Fruit fly (Drosophila melanogaster) whole organism, embryonic: ENCODE results near the gene CG10338.
A peak's percentile ranks its signal among the peaks of the same experiment; 100 is the strongest.

Experiments used
- Abd-B ChIP-seq: fragments of 200-800 bp; sonication (Bioruptor generic); optimal IDR thresholded peaks from 2 replicates; lab custom pipeline; 2018; ENCODE audit warnings: missing biosample characterization, mild to moderate bottlenecking, missing genetic modification characterization, moderate library complexity
- Blimp-1 ChIP-seq: fragments of 200-800 bp; sonication (Bioruptor generic); optimal IDR thresholded peaks from 3 replicates; lab custom pipeline; 2018; ENCODE audit warnings: missing biosample characterization, missing genetic modification characterization, mild to moderate bottlenecking, moderate library complexity, missing genetic modification reagents
- CG11695 ChIP-seq: fragments of 200-800 bp; sonication (Bioruptor generic); IDR thresholded peaks from 3 replicates; pipeline ENCODE4 v1.3.6; 2022; ENCODE audit warnings: missing biosample characterization, missing genetic modification characterization
- CG11696 ChIP-seq: fragments of 200-800 bp; sonication (Bioruptor generic); IDR thresholded peaks from 2 replicates; pipeline ENCODE4 v1.3.6; 2022; ENCODE audit warnings: missing biosample characterization, missing genetic modification characterization
- CG13424 ChIP-seq: fragments of 200-800 bp; sonication (Bioruptor generic); optimal IDR thresholded peaks from 2 replicates; lab custom pipeline; 2019; ENCODE audit warnings: missing biosample characterization, mild to moderate bottlenecking, missing genetic modification characterization, moderate library complexity
- CG13894 ChIP-seq: fragments of 200-800 bp; sonication (Bioruptor generic); optimal IDR thresholded peaks from 3 replicates; lab custom pipeline; 2018; ENCODE audit warnings: missing biosample characterization, mild to moderate bottlenecking, missing genetic modification characterization, moderate library complexity
- CG17361 ChIP-seq: fragments of 200-800 bp; sonication (Bioruptor generic); IDR thresholded peaks from 3 replicates; pipeline ENCODE4 v1.3.6; 2022; ENCODE audit warnings: missing biosample characterization, missing genetic modification characterization
- CG18599 ChIP-seq: fragments of 200-800 bp; sonication (Bioruptor generic); optimal IDR thresholded peaks from 3 replicates; lab custom pipeline; 2017; ENCODE audit warnings: missing biosample characterization, missing genetic modification characterization, mild to moderate bottlenecking, moderate library complexity, missing genetic modification reagents
- CG18619 ChIP-seq: fragments of 200-800 bp; sonication (Bioruptor generic); optimal IDR thresholded peaks from 3 replicates; lab custom pipeline; 2017; ENCODE audit warnings: missing biosample characterization, mild to moderate bottlenecking, missing genetic modification characterization
- CG2678 ChIP-seq: fragments of 200-800 bp; sonication (Bioruptor generic); optimal IDR thresholded peaks from 3 replicates; lab custom pipeline; 2019; ENCODE audit warnings: missing biosample characterization, mild to moderate bottlenecking, missing genetic modification characterization, moderate library complexity
- CG30403 ChIP-seq: fragments of 200-800 bp; sonication (Bioruptor generic); optimal IDR thresholded peaks from 3 replicates; lab custom pipeline; 2016; ENCODE audit warnings: missing biosample characterization, missing genetic modification characterization
- CG31441 ChIP-seq: fragments of 200-800 bp; sonication (Bioruptor generic); IDR thresholded peaks from 2 replicates; pipeline ENCODE4 v1.3.6; 2022; ENCODE audit warnings: missing biosample characterization, missing genetic modification characterization
- CG6272 ChIP-seq: fragments of 200-800 bp; sonication (Bioruptor generic); IDR thresholded peaks from 2 replicates; pipeline ENCODE4 v1.3.6; 2022; ENCODE audit warnings: missing biosample characterization, missing genetic modification characterization
- CG6683 ChIP-seq: fragments of 200-800 bp; sonication (Bioruptor generic); optimal IDR thresholded peaks from 2 replicates; lab custom pipeline; 2017; ENCODE audit warnings: missing biosample characterization, mild to moderate bottlenecking, missing genetic modification characterization, missing genetic modification reagents
- CG7357 ChIP-seq: fragments of 200-800 bp; sonication (Bioruptor generic); IDR thresholded peaks from 3 replicates; pipeline ENCODE4 v1.3.6; 2022; ENCODE audit warnings: missing biosample characterization, missing genetic modification characterization
- CG7556 ChIP-seq: fragments of 200-800 bp; sonication (Bioruptor generic); optimal IDR thresholded peaks from 2 replicates; lab custom pipeline; 2017; ENCODE audit warnings: missing biosample characterization, mild to moderate bottlenecking, missing genetic modification characterization
- CG7839 ChIP-seq: fragments of 200-800 bp; sonication (Bioruptor generic); optimal IDR thresholded peaks from 3 replicates; lab custom pipeline; 2018; ENCODE audit warnings: missing biosample characterization, mild to moderate bottlenecking, missing genetic modification characterization, moderate library complexity
- CG8765 ChIP-seq: fragments of 200-800 bp; sonication (Bioruptor generic); IDR thresholded peaks from 2 replicates; pipeline ENCODE4 v1.3.6; 2022; ENCODE audit warnings: missing biosample characterization, missing genetic modification characterization
- CG9215 ChIP-seq: fragments of 200-800 bp; sonication (Bioruptor generic); IDR thresholded peaks from 2 replicates; pipeline ENCODE4 v1.3.6; 2022; ENCODE audit warnings: missing biosample characterization, missing genetic modification characterization
- CG9727 ChIP-seq: fragments of 200-800 bp; sonication (Bioruptor generic); optimal IDR thresholded peaks from 3 replicates; lab custom pipeline; 2017; ENCODE audit warnings: missing biosample characterization, mild to moderate bottlenecking, missing genetic modification characterization
- CG9932 ChIP-seq: fragments of 200-800 bp; sonication (Bioruptor generic); IDR thresholded peaks from 2 replicates; pipeline ENCODE4 v1.3.6; 2022; ENCODE audit warnings: missing biosample characterization, missing genetic modification characterization
- CoRest ChIP-seq: fragments of 200-800 bp; sonication (Bioruptor generic); optimal IDR thresholded peaks from 3 replicates; lab custom pipeline; 2018; ENCODE audit warnings: missing biosample characterization, mild to moderate bottlenecking, missing genetic modification characterization, moderate library complexity
- Dbx ChIP-seq: fragments of 200-800 bp; sonication (Bioruptor generic); IDR thresholded peaks from 3 replicates; pipeline ENCODE4 v1.3.6; 2022; ENCODE audit warnings: missing biosample characterization, missing genetic modification characterization
- Deaf1 ChIP-seq: fragments of 200-800 bp; optimal IDR thresholded peaks from 3 replicates; lab custom pipeline; 2019; ENCODE audit warnings: missing biosample characterization, mild to moderate bottlenecking, missing genetic modification characterization, moderate library complexity
- Eip74EF ChIP-seq, 2 experiments: fragments of 200-800 bp in 1 of 2; fragments of >200 bp in 1 of 2; sonication (Bioruptor generic) in 1 of 2; optimal IDR thresholded peaks; 2 replicates each; lab custom pipeline; 2017 to 2019; ENCODE audit warnings: missing biosample characterization in 2 of 2, missing genetic modification characterization in 2 of 2, mild to moderate bottlenecking in 1 of 2, moderate library complexity in 1 of 2
- Fer1 ChIP-seq: fragments of 200-800 bp; sonication (Bioruptor generic); optimal IDR thresholded peaks from 2 replicates; lab custom pipeline; 2017; ENCODE audit warnings: missing biosample characterization, mild to moderate bottlenecking, missing genetic modification characterization
- Fer2 ChIP-seq: fragments of 200-800 bp; sonication (Bioruptor generic); optimal IDR thresholded peaks from 2 replicates; lab custom pipeline; 2018; ENCODE audit warnings: missing biosample characterization, mild to moderate bottlenecking, missing genetic modification characterization, moderate library complexity
- HLH54F ChIP-seq: fragments of 200-800 bp; sonication (Bioruptor generic); optimal IDR thresholded peaks from 3 replicates; lab custom pipeline; 2016; ENCODE audit warnings: missing biosample characterization, missing genetic modification characterization
- Hey ChIP-seq: fragments of 200-800 bp; sonication (Bioruptor generic); optimal IDR thresholded peaks from 3 replicates; lab custom pipeline; 2018; ENCODE audit warnings: missing biosample characterization, mild to moderate bottlenecking, missing genetic modification characterization
- Med ChIP-seq: fragments of 200-800 bp; sonication (Bioruptor generic); peaks from one replicate; lab custom pipeline; 2016; ENCODE audit warnings: missing biosample characterization, missing genetic modification characterization, mild to moderate bottlenecking, inconsistent platforms, moderate library complexity
- Myb ChIP-seq: fragments of 200-800 bp; sonication (Bioruptor generic); optimal IDR thresholded peaks from 2 replicates; lab custom pipeline; 2016; ENCODE audit warnings: missing biosample characterization, missing genetic modification characterization
- NK7.1 ChIP-seq: fragments of 200-800 bp; sonication (Bioruptor generic); optimal IDR thresholded peaks from 3 replicates; lab custom pipeline; 2016; ENCODE audit warnings: missing biosample characterization, missing genetic modification characterization
- Nf-YB ChIP-seq: fragments of 200-800 bp; sonication (Bioruptor generic); optimal IDR thresholded peaks from 3 replicates; lab custom pipeline; 2019; ENCODE audit warnings: missing biosample characterization, mild to moderate bottlenecking, missing genetic modification characterization, moderate library complexity
- Nf-YC ChIP-seq: fragments of 200-800 bp; optimal IDR thresholded peaks from 3 replicates; lab custom pipeline; 2019; ENCODE audit warnings: missing biosample characterization, mild to moderate bottlenecking, missing genetic modification characterization, moderate library complexity
- Sox100B ChIP-seq: fragments of 200-800 bp; sonication (Bioruptor generic); optimal IDR thresholded peaks from 3 replicates; lab custom pipeline; 2018; ENCODE audit warnings: missing biosample characterization, mild to moderate bottlenecking, missing genetic modification characterization
- Stat92E ChIP-seq, 3 experiments: fragments of >200 bp in 2 of 3; fragments of 200-800 bp in 1 of 3; sonication (Bioruptor generic) in 1 of 3; optimal IDR thresholded peaks; 2 replicates each; lab custom pipeline; 2017 to 2019; ENCODE audit warnings: missing biosample characterization in 3 of 3, missing genetic modification characterization in 3 of 3, mild to moderate bottlenecking in 1 of 3, moderate library complexity in 1 of 3
- ash1 ChIP-seq: fragments of 200-800 bp; sonication (Bioruptor generic); optimal IDR thresholded peaks from 2 replicates; lab custom pipeline; 2018; ENCODE audit warnings: missing biosample characterization, mild to moderate bottlenecking, missing genetic modification characterization
- caup ChIP-seq: fragments of 200-800 bp; sonication (Bioruptor generic); optimal IDR thresholded peaks from 3 replicates; lab custom pipeline; 2017; ENCODE audit warnings: missing biosample characterization, mild to moderate bottlenecking, missing genetic modification characterization, moderate library complexity; ENCODE audit not compliant: severe bottlenecking
- cwo ChIP-seq: fragments of 200-800 bp; sonication (Bioruptor generic); optimal IDR thresholded peaks from 3 replicates; lab custom pipeline; 2017; ENCODE audit warnings: missing biosample characterization, missing genetic modification characterization, mild to moderate bottlenecking, moderate library complexity, missing genetic modification reagents
- gsb ChIP-seq: fragments of 200-800 bp; sonication (Bioruptor generic); IDR thresholded peaks from 2 replicates; pipeline ENCODE4 v1.3.6; 2022; ENCODE audit warnings: missing biosample characterization, missing genetic modification characterization
- jing ChIP-seq: fragments of 200-800 bp; sonication (Bioruptor generic); optimal IDR thresholded peaks from 2 replicates; lab custom pipeline; 2018; ENCODE audit warnings: missing biosample characterization, mild to moderate bottlenecking, missing genetic modification characterization
- lbe ChIP-seq: fragments of 200-800 bp; sonication (Bioruptor generic); optimal IDR thresholded peaks from 2 replicates; lab custom pipeline; 2016; ENCODE audit warnings: missing biosample characterization, mild to moderate bottlenecking, missing genetic modification characterization
- nmo ChIP-seq: fragments of 200-800 bp; sonication (Bioruptor generic); optimal IDR thresholded peaks from 2 replicates; lab custom pipeline; 2018; ENCODE audit warnings: missing biosample characterization, mild to moderate bottlenecking, missing genetic modification characterization, moderate library complexity
- pnt ChIP-seq: fragments of 200-800 bp; sonication (Bioruptor generic); optimal IDR thresholded peaks from 3 replicates; lab custom pipeline; 2016; ENCODE audit warnings: missing biosample characterization, missing genetic modification characterization
- sens-2 ChIP-seq: fragments of 200-800 bp; sonication (Bioruptor generic); IDR thresholded peaks from 2 replicates; pipeline ENCODE4 v1.3.6; 2022; ENCODE audit warnings: missing biosample characterization, missing genetic modification characterization
- slbo ChIP-seq: fragments of 200-800 bp; sonication (Bioruptor generic); IDR thresholded peaks from 2 replicates; pipeline ENCODE4 v1.3.6; 2022; ENCODE audit warnings: missing biosample characterization, missing genetic modification characterization
- sob ChIP-seq: fragments of 200-800 bp; sonication (Bioruptor generic); IDR thresholded peaks from 2 replicates; pipeline ENCODE4 v1.3.6; 2022; ENCODE audit warnings: missing biosample characterization, missing genetic modification characterization
- unpg ChIP-seq: fragments of 200-800 bp; sonication (Bioruptor generic); optimal IDR thresholded peaks from 3 replicates; lab custom pipeline; 2018; ENCODE audit warnings: missing biosample characterization, mild to moderate bottlenecking, missing genetic modification characterization, moderate library complexity
- vnd ChIP-seq: fragments of 200-800 bp; sonication (Bioruptor generic); IDR thresholded peaks from 3 replicates; pipeline ENCODE4 v1.3.6; 2022; ENCODE audit warnings: missing biosample characterization, missing genetic modification characterization; ENCODE audit not compliant: partially characterized antibody

The CG10338 gene

dm6 chr2L:18658108-18658507, 37.4 kb upstream of the CG10338 start (continued):
- TF ChIP-seq CG7556 (peak; percentile 52), gsb (GFP tag; lab: Robert Waterston, UW) (no peak), CG9215 (GFP tag; lab: Robert Waterston, UW) (0 out of 2 replicates have a peak, but pooled peaks have one; percentile 21), CG6272 (GFP tag; lab: Robert Waterston, UW) (no peak), CG13424 (tag; lab: Kevin White, UChicago) (peak; percentile 13), Stat92E (GFP tag; optimal IDR thresholded peaks at IDR 0.05; lab: Kevin White, UChicago) (no peak), CG17361 (GFP tag; lab: Robert Waterston, UW) (peak; percentile 57; the same call in 2 of the 3 replicates), CG6683 (peak; percentile 9), Myb (GFP tag; lab: Kevin White, UChicago) (no peak), Nf-YB (GFP tag; lab: Kevin White, UChicago) (no peak), CG18599 (peak; percentile 66), CG7357 (GFP tag; lab: Robert Waterston, UW) (0 out of 3 replicates have a peak, but pooled peaks have one; percentile 26), NK7.1 (no peak), Eip74EF (GFP tag; optimal IDR thresholded peaks at IDR 0.05; lab: Kevin White, UChicago) (peak in 1 of 2 experiments; percentile 5), CG31441 (GFP tag; lab: Robert Waterston, UW) (peak; percentile 52; the same call in 1 of the 2 replicates), unpg (no peak), CG11695 (GFP tag; lab: Robert Waterston, UW) (peak; percentile 59; the same call in 2 of the 3 replicates), Fer1 (GFP tag; lab: Kevin White, UChicago) (peak; percentile 54), Deaf1 (peak; percentile 5), sob (GFP tag; lab: Robert Waterston, UW) (no peak), jing (GFP tag; lab: Kevin White, UChicago) (no peak), cwo (GFP tag; lab: Kevin White, UChicago) (peak; percentile 35), ash1 (GFP tag; lab: Kevin White, UChicago) (no peak), CG13894 (tag; lab: Kevin White, UChicago) (peak; percentile 1), CG9932 (GFP tag; lab: Robert Waterston, UW) (no peak), Abd-B (GFP tag; lab: Kevin White, UChicago) (peak; percentile 33), Sox100B (GFP tag; lab: Kevin White, UChicago) (peak; percentile 36), caup (peak; percentile 18), Med (GFP tag; lab: Kevin White, UChicago) (peak; percentile 28), Nf-YC (tag; lab: Kevin White, UChicago) (peak; percentile 9), Dbx (GFP tag; lab: Robert Waterston, UW) (no peak), nmo (peak; percentile 38), HLH54F (no peak), slbo (GFP tag; lab: Robert Waterston, UW) (peak; percentile 41; the same call in 1 of the 2 replicates), CG11696 (GFP tag; lab: Robert Waterston, UW) (0 out of 2 replicates have a peak, but pooled peaks have one; percentile 18), vnd (GFP tag; lab: Robert Waterston, UW) (no peak), CG8765 (GFP tag; lab: Robert Waterston, UW) (no peak), CG7839 (tag; lab: Kevin White, UChicago) (peak; percentile 64), CoRest (tag; lab: Kevin White, UChicago) (peak; percentile 57), CG9727 (GFP tag; lab: Kevin White, UChicago) (peak; percentile 39), CG18619 (GFP tag; lab: Kevin White, UChicago) (peak; percentile 9), Fer2 (tag; lab: Kevin White, UChicago) (peak; percentile 7), pnt (GFP tag; lab: Kevin White, UChicago) (no peak), CG2678 (peak; percentile 72), sens-2 (GFP tag; lab: Robert Waterston, UW) (no peak), Hey (tag; lab: Kevin White, UChicago) (no peak), lbe (no peak), Blimp-1 (GFP tag; lab: Kevin White, UChicago) (peak; percentile 36), CG30403 (GFP tag; lab: Kevin White, UChicago) (peak; percentile 34)
